Fruit fly (Drosophila melanogaster): ENCODE measurements around the gene Hacd1.

Hacd1 gene

dm6 chr2L:11963422-11964322 lies 38.4 kb downstream of the Hacd1 start:
- 0 out of 3 replicates have a peak, but pooled peaks have one; percentile 40 for TF ChIP-seq CG6163 (GFP tag; IDR thresholded peaks at IDR 0.05)
- TF ChIP-seq Met (GFP tag; optimal IDR thresholded peaks at IDR 0.05), result no peak
- TF ChIP-seq CG8632 (GFP tag; optimal IDR thresholded peaks at IDR 0.05), result peak; percentile 13
- no peak for TF ChIP-seq Ets96B (tag; optimal IDR thresholded peaks at IDR 0.05)
- peak; percentile 46 for TF ChIP-seq Eip78C (GFP tag)
- TF ChIP-seq esn (GFP tag; optimal IDR thresholded peaks at IDR 0.05), result no peak
- no peak for TF ChIP-seq CG34406 (GFP tag; optimal IDR thresholded peaks at IDR 0.05)
- no peak for TF ChIP-seq CG6792 (GFP tag; optimal IDR thresholded peaks at IDR 0.05)
- no peak for TF ChIP-seq Hr39 (GFP tag; optimal IDR thresholded peaks at IDR 0.05)
- TF ChIP-seq fkh (GFP tag; optimal IDR thresholded peaks at IDR 0.05), result no peak
- peak; percentile 21 for TF ChIP-seq CG6276 (GFP tag; optimal IDR thresholded peaks at IDR 0.05)
- 0 out of 3 replicates have a peak, but pooled peaks have one; percentile 12 for TF ChIP-seq eg (GFP tag; IDR thresholded peaks at IDR 0.05)

dm6 chr2L:11960909-11961308 lies 41.2 kb downstream of the Hacd1 start:
- peak; percentile 68 for TF ChIP-seq fkh (GFP tag; optimal IDR thresholded peaks at IDR 0.05)
- TF ChIP-seq CG31627 (GFP tag; optimal IDR thresholded peaks at IDR 0.05), result no peak

dm6 chr2L:11958729-11959128 lies 43.3 kb downstream of the Hacd1 start:
- TF ChIP-seq ss (GFP tag; optimal IDR thresholded peaks at IDR 0.05), result no peak
- TF ChIP-seq spab (GFP tag; optimal IDR thresholded peaks at IDR 0.05), result no peak
- TF ChIP-seq lz (GFP tag; optimal IDR thresholded peaks at IDR 0.05), result no peak
- TF ChIP-seq topi (GFP tag; optimal IDR thresholded peaks at IDR 0.05), result no peak
- no peak for TF ChIP-seq CG10669 (GFP tag; optimal IDR thresholded peaks at IDR 0.05)
- no peak for TF ChIP-seq Eip75B (GFP tag; optimal IDR thresholded peaks at IDR 0.05)
- no peak for TF ChIP-seq Sox15 (GFP tag; optimal IDR thresholded peaks at IDR 0.05)
- TF ChIP-seq CG6163 (GFP tag; IDR thresholded peaks at IDR 0.05), result no peak
- no peak for TF ChIP-seq CG11902 (GFP tag; optimal IDR thresholded peaks at IDR 0.05)
- no peak for TF ChIP-seq Ets21C (GFP tag; optimal IDR thresholded peaks at IDR 0.05)
- no peak for TF ChIP-seq CG15336 (GFP tag; IDR thresholded peaks at IDR 0.05)
- TF ChIP-seq Ets96B (tag; optimal IDR thresholded peaks at IDR 0.05), result peak; percentile 11
- no peak for TF ChIP-seq CG16779 (tag; optimal IDR thresholded peaks at IDR 0.05)
- peak; percentile 5 for TF ChIP-seq Hr4 (GFP tag; optimal IDR thresholded peaks at IDR 0.05)
- TF ChIP-seq CG8119 (GFP tag; IDR thresholded peaks at IDR 0.05), result no peak
- TF ChIP-seq CG1621 (tag; optimal IDR thresholded peaks at IDR 0.05), result no peak
- TF ChIP-seq CG7368 (GFP tag; optimal IDR thresholded peaks at IDR 0.05), result no peak
- peak; percentile 69 for TF ChIP-seq Eip78C (GFP tag)
- no peak for TF ChIP-seq Blimp-1 (GFP tag; optimal IDR thresholded peaks at IDR 0.05)
- no peak for TF ChIP-seq pdm3 (GFP tag; optimal IDR thresholded peaks at IDR 0.05)
- no peak for TF ChIP-seq CG11762 (GFP tag; optimal IDR thresholded peaks at IDR 0.05; ENCODE audit: insufficient read depth)
- peak; percentile 13 for TF ChIP-seq CG10631 (GFP tag; optimal IDR thresholded peaks at IDR 0.05)
- TF ChIP-seq Smox (GFP tag; optimal IDR thresholded peaks at IDR 0.05), result no peak
- TF ChIP-seq CG3032 (tag; optimal IDR thresholded peaks at IDR 0.05), result peak; percentile 6
- no peak for TF ChIP-seq Gug (GFP tag; IDR thresholded peaks at IDR 0.05)
- TF ChIP-seq Hr38 (GFP tag; optimal IDR thresholded peaks at IDR 0.05), result no peak
- no peak for TF ChIP-seq acj6 (GFP tag; optimal IDR thresholded peaks at IDR 0.05)
- no peak for TF ChIP-seq OdsH (GFP tag; optimal IDR thresholded peaks at IDR 0.05)
- no peak for TF ChIP-seq net (GFP tag; optimal IDR thresholded peaks at IDR 0.05)
- TF ChIP-seq CG6808 (GFP tag; optimal IDR thresholded peaks at IDR 0.05), result no peak
- no peak for TF ChIP-seq cyc (GFP tag; optimal IDR thresholded peaks at IDR 0.05)
- TF ChIP-seq Lpt (GFP tag; optimal IDR thresholded peaks at IDR 0.05), result no peak
- no peak for TF ChIP-seq Eip93F (GFP tag; optimal IDR thresholded peaks at IDR 0.05)
- TF ChIP-seq CG11294 (GFP tag; IDR thresholded peaks at IDR 0.05), result no peak
- peak; percentile 51 for TF ChIP-seq CG32006 (GFP tag; optimal IDR thresholded peaks at IDR 0.05)
- TF ChIP-seq CG6276 (GFP tag; optimal IDR thresholded peaks at IDR 0.05), result no peak
- no peak for TF ChIP-seq CG9139 (GFP tag; optimal IDR thresholded peaks at IDR 0.05)
- no peak for TF ChIP-seq CG34406 (GFP tag; optimal IDR thresholded peaks at IDR 0.05)
- no peak for TF ChIP-seq svp (GFP tag)

Measured in whole organism, prepupa.